Worm (Caenorhabditis elegans) whole organism, late embryonic: ENCODE results near the gene col-125.

Experiments used
- C08G9.2 ChIP-seq: sonication (generic microtip); optimal IDR thresholded peaks from 2 replicates; lab custom pipeline; 2016; ENCODE audit warnings: mild to moderate bottlenecking, missing genetic modification characterization, moderate library complexity, missing compliant biosample characterization
- F13H6.1 ChIP-seq: sonication (generic microtip); optimal IDR thresholded peaks from 2 replicates; lab custom pipeline; 2016; ENCODE audit warnings: missing genetic modification characterization, missing compliant biosample characterization
- K02D7.2 ChIP-seq: sonication (generic microtip); optimal IDR thresholded peaks from 2 replicates; lab custom pipeline; 2017; ENCODE audit warnings: mild to moderate bottlenecking, missing genetic modification characterization, missing compliant biosample characterization
- T23F11.4 ChIP-seq: fragments of 200-800 bp; sonication (Bioruptor generic); optimal IDR thresholded peaks from 2 replicates; lab custom pipeline; 2018; ENCODE audit warnings: mild to moderate bottlenecking, missing genetic modification characterization, missing compliant biosample characterization
- Y22D7AL.16 ChIP-seq: sonication (generic microtip); optimal IDR thresholded peaks from 2 replicates; lab custom pipeline; 2016; ENCODE audit warnings: missing genetic modification characterization, missing compliant biosample characterization
- ahr-1 ChIP-seq: sonication (generic microtip); optimal IDR thresholded peaks from 2 replicates; lab custom pipeline; 2016; ENCODE audit warnings: missing genetic modification characterization, missing compliant biosample characterization
- ceh-14 ChIP-seq: sonication (generic microtip); optimal IDR thresholded peaks from 2 replicates; lab custom pipeline; 2016; ENCODE audit warnings: missing genotype, missing genetic modification characterization, missing compliant biosample characterization
- ceh-18 ChIP-seq: sonication (generic microtip); optimal IDR thresholded peaks from 2 replicates; lab custom pipeline; 2016; ENCODE audit warnings: missing genetic modification characterization, missing compliant biosample characterization
- ceh-19 ChIP-seq: fragments of 200-800 bp; sonication (Bioruptor generic); optimal IDR thresholded peaks from 2 replicates; lab custom pipeline; 2018; ENCODE audit warnings: mild to moderate bottlenecking, missing genetic modification characterization, missing compliant biosample characterization
- ceh-2 ChIP-seq: sonication (generic microtip); optimal IDR thresholded peaks from 2 replicates; lab custom pipeline; 2016; ENCODE audit warnings: missing genotype, missing genetic modification characterization, missing compliant biosample characterization
- ceh-22 ChIP-seq: sonication (generic microtip); optimal IDR thresholded peaks from 2 replicates; lab custom pipeline; 2017; ENCODE audit warnings: missing biosample characterization, missing genetic modification characterization
- ceh-24 ChIP-seq: sonication (generic microtip); optimal IDR thresholded peaks from 2 replicates; lab custom pipeline; 2016; ENCODE audit warnings: mild to moderate bottlenecking, missing genetic modification characterization, missing compliant biosample characterization
- ceh-31 ChIP-seq: sonication (generic microtip); optimal IDR thresholded peaks from 2 replicates; lab custom pipeline; 2016; ENCODE audit warnings: missing genetic modification characterization, missing compliant biosample characterization
- ceh-34 ChIP-seq: sonication (generic microtip); optimal IDR thresholded peaks from 2 replicates; lab custom pipeline; 2016; ENCODE audit warnings: mild to moderate bottlenecking, missing genetic modification characterization, missing compliant biosample characterization
- ceh-45 ChIP-seq: fragments of 200-800 bp; sonication (Bioruptor generic); IDR thresholded peaks from 2 replicates; pipeline ENCODE4 v1.3.6; 2022; ENCODE audit warnings: missing genetic modification reagents, missing genetic modification characterization, missing compliant biosample characterization
- ceh-9 ChIP-seq: sonication (generic microtip); optimal IDR thresholded peaks from 2 replicates; lab custom pipeline; 2016; ENCODE audit warnings: mild to moderate bottlenecking, missing genetic modification characterization, inconsistent platforms, missing compliant biosample characterization
- dve-1 ChIP-seq: sonication (generic microtip); optimal IDR thresholded peaks from 2 replicates; lab custom pipeline; 2017; ENCODE audit warnings: antibody characterized with exemption, mild to moderate bottlenecking, missing genetic modification characterization, missing compliant biosample characterization
- elt-2 ChIP-seq: sonication (generic microtip); optimal IDR thresholded peaks from 2 replicates; lab custom pipeline; 2016; ENCODE audit warnings: missing genetic modification reagents, missing genetic modification characterization, missing compliant biosample characterization
- eyg-1 ChIP-seq: sonication (generic microtip); optimal IDR thresholded peaks from 2 replicates; lab custom pipeline; 2016; ENCODE audit warnings: missing genotype, missing genetic modification characterization, missing compliant biosample characterization
- fax-1 ChIP-seq: sonication (generic microtip); optimal IDR thresholded peaks from 2 replicates; lab custom pipeline; 2016; ENCODE audit warnings: missing genotype, missing genetic modification characterization, missing compliant biosample characterization
- hlh-8 ChIP-seq: sonication (generic microtip); optimal IDR thresholded peaks from 2 replicates; lab custom pipeline; 2016; ENCODE audit warnings: missing genotype, missing genetic modification characterization, missing compliant biosample characterization
- lim-6 ChIP-seq: sonication (generic microtip); optimal IDR thresholded peaks from 2 replicates; lab custom pipeline; 2016; ENCODE audit warnings: missing genetic modification characterization, missing compliant biosample characterization
- lin-11 ChIP-seq: fragments of 200-800 bp; sonication (Bioruptor generic); optimal IDR thresholded peaks from 2 replicates; lab custom pipeline; 2018; ENCODE audit warnings: mild to moderate bottlenecking, missing genetic modification characterization, missing compliant biosample characterization
- madf-2 ChIP-seq: sonication (generic microtip); optimal IDR thresholded peaks from 2 replicates; lab custom pipeline; 2017; ENCODE audit warnings: missing genetic modification characterization, missing compliant biosample characterization
- nfya-1 ChIP-seq: sonication (generic microtip); optimal IDR thresholded peaks from 2 replicates; lab custom pipeline; 2017; ENCODE audit warnings: missing genetic modification characterization, mild to moderate bottlenecking, missing compliant biosample characterization, antibody characterized with exemption, moderate library complexity
- nhr-11 ChIP-seq: fragments of 150-350 bp; optimal IDR thresholded peaks from 2 replicates; lab custom pipeline; 2014; ENCODE audit warnings: missing biosample characterization, missing genetic modification characterization
- nhr-232 ChIP-seq: sonication (generic microtip); optimal IDR thresholded peaks from 2 replicates; lab custom pipeline; 2016; ENCODE audit warnings: missing genetic modification characterization, missing compliant biosample characterization
- npax-4 ChIP-seq: sonication (generic microtip); optimal IDR thresholded peaks from 2 replicates; lab custom pipeline; 2016; ENCODE audit warnings: missing genetic modification characterization, missing compliant biosample characterization
- pag-3 ChIP-seq: sonication (generic microtip); optimal IDR thresholded peaks from 2 replicates; lab custom pipeline; 2016; ENCODE audit warnings: missing compliant biosample characterization, missing genetic modification characterization, borderline replicate concordance
- pax-1 ChIP-seq: fragments of 150-350 bp; optimal IDR thresholded peaks from 2 replicates; lab custom pipeline; 2014; ENCODE audit warnings: missing biosample characterization, missing genetic modification characterization
- pha-4 ChIP-seq: fragments of 150-350 bp; optimal IDR thresholded peaks from 2 replicates; lab custom pipeline; 2018; ENCODE audit warnings: missing biosample characterization, missing genetic modification reagents, missing genetic modification characterization
- pqm-1 ChIP-seq: sonication (generic microtip); optimal IDR thresholded peaks from 2 replicates; lab custom pipeline; 2016; ENCODE audit warnings: missing genetic modification characterization, missing compliant biosample characterization
- ref-2 ChIP-seq: sonication (generic microtip); optimal IDR thresholded peaks from 2 replicates; lab custom pipeline; 2016; ENCODE audit warnings: missing genetic modification characterization, missing compliant biosample characterization
- rnt-1 ChIP-seq: sonication (generic microtip); optimal IDR thresholded peaks from 2 replicates; lab custom pipeline; 2016; ENCODE audit warnings: missing genetic modification characterization, missing compliant biosample characterization
- sdc-2 ChIP-seq: sonication (generic microtip); optimal IDR thresholded peaks from 2 replicates; lab custom pipeline; 2016; ENCODE audit warnings: missing genotype, missing genetic modification characterization, missing compliant biosample characterization
- sox-2 ChIP-seq: fragments of 200-800 bp; sonication (Bioruptor generic); IDR thresholded peaks from 2 replicates; pipeline ENCODE4 v1.3.6; 2022; ENCODE audit warnings: missing genetic modification reagents, missing genetic modification characterization, missing compliant biosample characterization
- tbx-2 ChIP-seq: sonication (generic microtip); optimal IDR thresholded peaks from 2 replicates; lab custom pipeline; 2016; ENCODE audit warnings: missing genetic modification characterization, missing compliant biosample characterization
- unc-42 ChIP-seq: sonication (generic microtip); optimal IDR thresholded peaks from 2 replicates; lab custom pipeline; 2016; ENCODE audit warnings: missing genotype, missing genetic modification characterization, missing compliant biosample characterization
- zip-5 ChIP-seq: sonication (generic microtip); optimal IDR thresholded peaks from 2 replicates; lab custom pipeline; 2016; ENCODE audit warnings: missing genetic modification characterization, missing compliant biosample characterization

col-125 gene

DNA sequence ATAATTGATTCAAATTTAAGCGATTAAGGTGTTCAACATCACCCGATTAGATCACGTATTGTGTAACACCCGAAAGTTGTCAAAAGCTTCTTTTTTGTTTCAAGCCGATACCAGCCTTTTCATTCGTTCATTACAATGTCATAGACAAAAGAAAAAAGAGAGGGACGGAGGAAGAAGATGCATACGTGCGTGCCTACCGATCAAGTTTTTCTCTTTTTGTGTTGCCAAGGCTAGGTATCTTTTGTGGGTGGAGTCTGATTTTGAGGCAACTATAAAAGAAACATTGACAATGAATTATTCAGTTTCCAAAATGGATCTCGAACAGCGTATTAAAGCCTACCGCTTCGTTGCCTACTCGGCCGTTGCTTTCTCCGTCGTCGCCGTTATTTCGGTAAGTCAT, at the start of gene col-125:
Gene col-125, plus strand, starts transcription at position 301 of the 400 bp plus-strand sequence.
- no peak for TF ChIP-seq Y22D7AL.16 (tag; lab: Kevin White, UChicago)
- TF ChIP-seq npax-4 (tag; lab: Kevin White, UChicago): no peak
- no peak for TF ChIP-seq hlh-8 (tag; lab: Kevin White, UChicago)
- TF ChIP-seq ceh-9: no peak
- no peak for TF ChIP-seq nhr-232 (tag; lab: Kevin White, UChicago)
- TF ChIP-seq pag-3 (tag; lab: Kevin White, UChicago): no peak

DNA sequence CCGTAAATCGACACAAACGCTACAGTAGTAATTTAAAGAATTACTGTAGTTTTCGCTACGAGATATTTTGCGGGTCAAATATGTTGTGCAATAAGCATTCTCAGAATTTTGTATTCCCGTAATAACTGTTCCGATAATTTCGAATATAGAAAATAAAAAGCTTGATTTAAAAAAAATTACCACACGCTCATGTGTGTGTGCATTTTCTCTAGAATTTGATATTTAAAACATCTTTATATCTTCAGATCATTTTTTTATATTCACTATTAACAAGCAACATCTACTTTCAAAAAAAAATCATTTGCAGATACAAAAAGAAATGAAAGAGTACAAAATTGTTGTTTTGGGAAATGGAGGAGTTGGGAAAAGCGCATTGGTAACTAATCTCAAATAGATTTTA, 48.3 kb upstream of the col-125 start, which contains the start of gene rap-3:
Gene rap-3, plus strand, starts transcription at position 301 of the 400 bp plus-strand sequence.
- no peak for TF ChIP-seq ref-2 (tag; lab: Kevin White, UChicago)
- no peak for TF ChIP-seq pqm-1 (tag; lab: Kevin White, UChicago)
- no peak for TF ChIP-seq tbx-2 (tag; lab: Kevin White, UChicago)
- no peak for TF ChIP-seq nfya-1 (tag; lab: Kevin White, UChicago)
- TF ChIP-seq sox-2 (GFP tag; lab: Robert Waterston, UW): no peak
- TF ChIP-seq ceh-31: no peak
- no peak for TF ChIP-seq fax-1 (tag; lab: Kevin White, UChicago)
- no peak for TF ChIP-seq pha-4
- no peak for TF ChIP-seq lim-6 (tag; lab: Kevin White, UChicago)
- no peak for TF ChIP-seq F13H6.1 (tag; lab: Kevin White, UChicago)
- no peak for TF ChIP-seq ceh-22 (tag; lab: Kevin White, UChicago)
- no peak for TF ChIP-seq T23F11.4 (GFP tag; lab: Kevin White, UChicago)
- TF ChIP-seq ceh-34 (tag; lab: Kevin White, UChicago): no peak
- no peak for TF ChIP-seq madf-2 (tag; lab: Kevin White, UChicago)
- TF ChIP-seq lin-11 (tag; lab: Kevin White, UChicago): no peak
- TF ChIP-seq nhr-11 (tag; lab: Kevin White, UChicago): no peak
- TF ChIP-seq eyg-1: no peak

DNA sequence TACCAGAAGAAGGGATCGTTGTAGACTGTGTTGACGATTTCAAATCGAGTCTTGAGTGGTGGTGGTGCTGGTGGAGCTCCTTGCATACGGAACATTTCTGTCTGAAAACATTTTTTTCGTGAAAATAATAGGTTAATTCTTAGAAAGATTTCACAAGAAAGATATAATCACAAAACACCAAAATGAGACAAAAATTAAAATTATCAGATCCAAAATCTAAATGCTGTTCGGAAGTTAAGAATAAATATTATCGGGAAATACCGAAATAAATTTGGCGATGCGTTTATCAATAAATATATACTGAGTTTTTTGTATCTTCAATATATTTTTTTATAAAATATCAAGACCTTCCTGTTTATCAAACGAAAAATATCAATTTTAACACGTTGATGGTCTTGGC, 46.8 kb upstream of the col-125 start, which contains the start of gene C08F8.9:
Gene C08F8.9, minus strand, starts transcription at position 101 of the 400 bp plus-strand sequence.
- TF ChIP-seq K02D7.2 (tag; lab: Kevin White, UChicago) (no peak), pax-1 (no peak), ceh-45 (GFP tag; lab: Robert Waterston, UW) (no peak), dve-1 (no peak), pqm-1 (tag; lab: Kevin White, UChicago) (no peak), pag-3 (tag; lab: Kevin White, UChicago) (no peak), nhr-232 (tag; lab: Kevin White, UChicago) (no peak), lim-6 (tag; lab: Kevin White, UChicago) (no peak), sox-2 (GFP tag; lab: Robert Waterston, UW) (no peak), Y22D7AL.16 (tag; lab: Kevin White, UChicago) (no peak), ceh-31 (no peak), npax-4 (tag; lab: Kevin White, UChicago) (no peak), ceh-24 (no peak), nfya-1 (tag; lab: Kevin White, UChicago) (no peak), ceh-19 (GFP tag; lab: Kevin White, UChicago) (no peak), sdc-2 (tag; lab: Kevin White, UChicago) (no peak), tbx-2 (tag; lab: Kevin White, UChicago) (no peak)

DNA sequence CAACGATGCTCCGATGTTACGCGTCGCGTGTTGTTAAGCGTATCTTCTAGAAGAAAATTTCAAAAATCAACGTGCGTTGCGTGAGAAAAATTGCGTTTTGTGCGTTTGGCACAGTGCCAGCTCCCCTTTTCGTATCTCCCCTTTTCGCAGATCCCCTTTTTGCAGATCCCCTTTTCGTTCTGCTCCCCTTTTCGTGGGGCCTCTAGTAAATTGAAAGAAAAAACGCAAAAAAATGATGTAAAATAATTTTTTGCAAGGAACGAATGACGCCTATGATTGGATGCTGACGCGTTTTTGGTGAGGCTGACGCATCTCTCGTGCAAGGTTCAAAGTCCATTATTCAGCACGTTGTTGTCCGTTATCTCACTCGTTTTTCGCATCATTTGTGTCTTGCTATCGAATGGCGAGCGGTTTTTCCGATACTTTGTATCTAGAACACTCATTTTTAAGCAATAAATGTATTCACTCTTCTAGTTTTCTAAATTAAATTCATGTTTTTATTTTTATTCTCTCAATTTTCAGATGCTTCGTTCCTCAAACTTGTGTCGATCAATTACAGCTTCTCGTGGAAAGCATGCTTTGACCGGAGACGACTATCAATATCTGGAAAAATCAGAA, 46.1 kb upstream of the col-125 start, which contains the start of gene cpt-2:
Gene cpt-2, plus strand, starts transcription at position 523 of the 618 bp plus-strand sequence.
- TF ChIP-seq F13H6.1 (tag; lab: Kevin White, UChicago) (peak; percentile 29), rnt-1 (peak; percentile 15), elt-2 (tag; lab: Kevin White, UChicago) (peak; percentile 43), zip-5 (tag; lab: Kevin White, UChicago) (peak; percentile 25), C08G9.2 (tag; lab: Kevin White, UChicago) (peak; percentile 47), ceh-14 (tag; lab: Kevin White, UChicago) (peak; percentile 49), ceh-18 (peak; percentile 27), lim-6 (tag; lab: Kevin White, UChicago) (peak; percentile 44), ceh-31 (peak; percentile 73), unc-42 (tag; lab: Kevin White, UChicago) (peak; percentile 54), ceh-2 (tag; lab: Kevin White, UChicago) (peak; percentile 18), tbx-2 (tag; lab: Kevin White, UChicago) (peak; percentile 57), nfya-1 (tag; lab: Kevin White, UChicago) (peak; percentile 53), ahr-1 (tag; lab: Kevin White, UChicago) (peak; percentile 13), ref-2 (tag; lab: Kevin White, UChicago) (peak; percentile 18)
